Worm (Caenorhabditis elegans) whole organism, late embryonic: ENCODE data around the gene syg-1.

Experiments
- C08G9.2 ChIP-seq: sonication (generic microtip); optimal IDR thresholded peaks from 2 replicates; lab custom pipeline; 2016; ENCODE audit warnings: mild to moderate bottlenecking, missing genetic modification characterization, moderate library complexity, missing compliant biosample characterization
- C38D4.7 ChIP-seq: fragments of 200-800 bp; sonication (Bioruptor generic); optimal IDR thresholded peaks from 2 replicates; lab custom pipeline; 2018; ENCODE audit warnings: mild to moderate bottlenecking, missing genetic modification characterization, moderate library complexity, missing compliant biosample characterization
- F13H6.1 ChIP-seq: sonication (generic microtip); optimal IDR thresholded peaks from 2 replicates; lab custom pipeline; 2016; ENCODE audit warnings: missing genetic modification characterization, missing compliant biosample characterization
- K02D7.2 ChIP-seq: sonication (generic microtip); optimal IDR thresholded peaks from 2 replicates; lab custom pipeline; 2017; ENCODE audit warnings: mild to moderate bottlenecking, missing genetic modification characterization, missing compliant biosample characterization
- K09A11.1 ChIP-seq: sonication (generic microtip); optimal IDR thresholded peaks from 2 replicates; lab custom pipeline; 2017; ENCODE audit warnings: antibody characterized with exemption, mild to moderate bottlenecking, missing genetic modification characterization, missing compliant biosample characterization; ENCODE audit not compliant: insufficient read depth
- Y22D7AL.16 ChIP-seq: sonication (generic microtip); optimal IDR thresholded peaks from 2 replicates; lab custom pipeline; 2016; ENCODE audit warnings: missing genetic modification characterization, missing compliant biosample characterization
- ahr-1 ChIP-seq: sonication (generic microtip); optimal IDR thresholded peaks from 2 replicates; lab custom pipeline; 2016; ENCODE audit warnings: missing genetic modification characterization, missing compliant biosample characterization
- ama-1 ChIP-seq: fragments of 150-350 bp; optimal IDR thresholded peaks from 2 replicates; lab custom pipeline; 2014
- ceh-14 ChIP-seq: sonication (generic microtip); optimal IDR thresholded peaks from 2 replicates; lab custom pipeline; 2016; ENCODE audit warnings: missing genotype, missing genetic modification characterization, missing compliant biosample characterization
- ceh-18 ChIP-seq: sonication (generic microtip); optimal IDR thresholded peaks from 2 replicates; lab custom pipeline; 2016; ENCODE audit warnings: missing genetic modification characterization, missing compliant biosample characterization
- ceh-19 ChIP-seq: fragments of 200-800 bp; sonication (Bioruptor generic); optimal IDR thresholded peaks from 2 replicates; lab custom pipeline; 2018; ENCODE audit warnings: mild to moderate bottlenecking, missing genetic modification characterization, missing compliant biosample characterization
- ceh-22 ChIP-seq: sonication (generic microtip); optimal IDR thresholded peaks from 2 replicates; lab custom pipeline; 2017; ENCODE audit warnings: missing biosample characterization, missing genetic modification characterization
- ceh-24 ChIP-seq: sonication (generic microtip); optimal IDR thresholded peaks from 2 replicates; lab custom pipeline; 2016; ENCODE audit warnings: mild to moderate bottlenecking, missing genetic modification characterization, missing compliant biosample characterization
- ceh-30 ChIP-seq: fragments of 150-350 bp; optimal IDR thresholded peaks from 2 replicates; lab custom pipeline; 2014; ENCODE audit warnings: missing biosample characterization, missing genetic modification characterization
- ceh-31 ChIP-seq: sonication (generic microtip); optimal IDR thresholded peaks from 2 replicates; lab custom pipeline; 2016; ENCODE audit warnings: missing genetic modification characterization, missing compliant biosample characterization
- ceh-34 ChIP-seq: sonication (generic microtip); optimal IDR thresholded peaks from 2 replicates; lab custom pipeline; 2016; ENCODE audit warnings: mild to moderate bottlenecking, missing genetic modification characterization, missing compliant biosample characterization
- ceh-6 ChIP-seq: fragments of 200-800 bp; sonication (Bioruptor generic); optimal IDR thresholded peaks from 2 replicates; lab custom pipeline; 2018; ENCODE audit warnings: mild to moderate bottlenecking, missing genetic modification characterization, missing compliant biosample characterization
- che-1 ChIP-seq: sonication (generic microtip); optimal IDR thresholded peaks from 2 replicates; lab custom pipeline; 2016; ENCODE audit warnings: mild to moderate bottlenecking, missing genetic modification characterization, missing compliant biosample characterization
- elt-2 ChIP-seq: sonication (generic microtip); optimal IDR thresholded peaks from 2 replicates; lab custom pipeline; 2016; ENCODE audit warnings: missing genetic modification reagents, missing genetic modification characterization, missing compliant biosample characterization
- elt-4 ChIP-seq: sonication (generic microtip); optimal IDR thresholded peaks from 2 replicates; lab custom pipeline; 2016; ENCODE audit warnings: missing genetic modification characterization, missing compliant biosample characterization
- eyg-1 ChIP-seq: sonication (generic microtip); optimal IDR thresholded peaks from 2 replicates; lab custom pipeline; 2016; ENCODE audit warnings: missing genotype, missing genetic modification characterization, missing compliant biosample characterization
- fax-1 ChIP-seq: sonication (generic microtip); optimal IDR thresholded peaks from 2 replicates; lab custom pipeline; 2016; ENCODE audit warnings: missing genotype, missing genetic modification characterization, missing compliant biosample characterization
- fkh-6 ChIP-seq: sonication (generic microtip); optimal IDR thresholded peaks from 2 replicates; lab custom pipeline; 2016; ENCODE audit warnings: missing genetic modification characterization, missing compliant biosample characterization
- hlh-15 ChIP-seq: sonication (generic microtip); optimal IDR thresholded peaks from 2 replicates; lab custom pipeline; 2016; ENCODE audit warnings: missing genetic modification characterization, missing compliant biosample characterization
- hlh-30 ChIP-seq: sonication (generic microtip); optimal IDR thresholded peaks from 2 replicates; lab custom pipeline; 2017; ENCODE audit warnings: antibody characterized with exemption, missing genetic modification characterization, missing compliant biosample characterization; ENCODE audit not compliant: insufficient read depth
- hlh-6 ChIP-seq: sonication (generic microtip); optimal IDR thresholded peaks from 2 replicates; lab custom pipeline; 2016; ENCODE audit warnings: missing genotype, missing genetic modification characterization, missing compliant biosample characterization
- hlh-8 ChIP-seq: sonication (generic microtip); optimal IDR thresholded peaks from 2 replicates; lab custom pipeline; 2016; ENCODE audit warnings: missing genotype, missing genetic modification characterization, missing compliant biosample characterization
- nfya-1 ChIP-seq: sonication (generic microtip); optimal IDR thresholded peaks from 2 replicates; lab custom pipeline; 2017; ENCODE audit warnings: missing genetic modification characterization, mild to moderate bottlenecking, missing compliant biosample characterization, antibody characterized with exemption, moderate library complexity
- nhr-232 ChIP-seq: sonication (generic microtip); optimal IDR thresholded peaks from 2 replicates; lab custom pipeline; 2016; ENCODE audit warnings: missing genetic modification characterization, missing compliant biosample characterization
- odd-2 ChIP-seq: sonication (generic microtip); optimal IDR thresholded peaks from 2 replicates; lab custom pipeline; 2017; ENCODE audit warnings: antibody characterized with exemption, mild to moderate bottlenecking, missing genetic modification characterization, missing compliant biosample characterization
- pat-9 ChIP-seq: fragments of 200-800 bp; sonication (Bioruptor generic); optimal IDR thresholded peaks from 2 replicates; lab custom pipeline; 2018; ENCODE audit warnings: mild to moderate bottlenecking, missing genetic modification characterization, moderate library complexity, missing compliant biosample characterization
- pax-1 ChIP-seq: fragments of 150-350 bp; optimal IDR thresholded peaks from 2 replicates; lab custom pipeline; 2014; ENCODE audit warnings: missing biosample characterization, missing genetic modification characterization
- pha-2 ChIP-seq: sonication (generic microtip); optimal IDR thresholded peaks from 2 replicates; lab custom pipeline; 2017; ENCODE audit warnings: mild to moderate bottlenecking, missing genetic modification characterization, missing compliant biosample characterization
- pha-4 ChIP-seq: fragments of 150-350 bp; optimal IDR thresholded peaks from 2 replicates; lab custom pipeline; 2018; ENCODE audit warnings: missing biosample characterization, missing genetic modification reagents, missing genetic modification characterization
- pros-1 ChIP-seq: fragments of 150-350 bp; optimal IDR thresholded peaks from 2 replicates; lab custom pipeline; 2014; ENCODE audit warnings: missing biosample characterization, missing genetic modification reagents, missing genetic modification characterization
- ref-2 ChIP-seq: sonication (generic microtip); optimal IDR thresholded peaks from 2 replicates; lab custom pipeline; 2016; ENCODE audit warnings: missing genetic modification characterization, missing compliant biosample characterization
- rnt-1 ChIP-seq: sonication (generic microtip); optimal IDR thresholded peaks from 2 replicates; lab custom pipeline; 2016; ENCODE audit warnings: missing genetic modification characterization, missing compliant biosample characterization
- sox-2 ChIP-seq: fragments of 200-800 bp; sonication (Bioruptor generic); IDR thresholded peaks from 2 replicates; pipeline ENCODE4 v1.3.6; 2022; ENCODE audit warnings: missing genetic modification reagents, missing genetic modification characterization, missing compliant biosample characterization
- sox-4 ChIP-seq: sonication (generic microtip); optimal IDR thresholded peaks from 2 replicates; lab custom pipeline; 2017; ENCODE audit warnings: mild to moderate bottlenecking, missing genetic modification characterization, inconsistent platforms, missing compliant biosample characterization
- tbx-2 ChIP-seq: sonication (generic microtip); optimal IDR thresholded peaks from 2 replicates; lab custom pipeline; 2016; ENCODE audit warnings: missing genetic modification characterization, missing compliant biosample characterization
- tbx-7 ChIP-seq: sonication (generic microtip); optimal IDR thresholded peaks from 2 replicates; lab custom pipeline; 2016; ENCODE audit warnings: missing genotype, missing genetic modification characterization, missing compliant biosample characterization
- ttx-3 ChIP-seq: sonication (generic microtip); optimal IDR thresholded peaks from 2 replicates; lab custom pipeline; 2016; ENCODE audit warnings: missing genetic modification reagents, missing genetic modification characterization, missing compliant biosample characterization
- unc-42 ChIP-seq: sonication (generic microtip); optimal IDR thresholded peaks from 2 replicates; lab custom pipeline; 2016; ENCODE audit warnings: missing genotype, missing genetic modification characterization, missing compliant biosample characterization
- unc-86 ChIP-seq: sonication (generic microtip); optimal IDR thresholded peaks from 2 replicates; lab custom pipeline; 2016; ENCODE audit warnings: missing genetic modification characterization, missing compliant biosample characterization
- ztf-16 ChIP-seq: sonication (generic microtip); optimal IDR thresholded peaks from 2 replicates; lab custom pipeline; 2017; ENCODE audit warnings: missing genetic modification characterization, missing compliant biosample characterization

The syg-1 gene

DNA sequence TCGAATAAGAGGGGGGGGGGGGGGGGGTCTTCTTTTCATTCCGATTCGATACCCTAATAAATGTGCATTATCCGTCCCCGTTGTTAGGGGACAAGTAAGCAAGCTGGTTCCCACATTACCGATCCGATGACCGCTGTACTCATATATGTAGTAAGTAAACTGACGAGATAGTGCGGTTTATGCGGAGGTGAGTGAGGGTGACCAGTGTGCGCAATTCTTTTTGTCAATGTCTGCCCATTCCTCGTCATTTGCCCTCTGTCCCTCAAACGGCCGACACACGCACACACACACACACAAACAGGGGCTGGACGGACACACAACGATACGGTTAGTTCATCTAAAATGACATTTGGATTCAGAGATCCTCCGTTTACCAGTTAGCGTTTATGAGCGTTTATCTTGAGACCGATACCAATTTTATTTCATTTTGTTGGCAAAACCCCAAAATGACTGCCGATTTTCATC, 37.1 kb upstream of the syg-1 start, which contains the start of gene aat-3:
Gene aat-3, plus strand, starts transcription at position 51 of the 465 bp plus-strand sequence.
- TF ChIP-seq ceh-34 (peak; percentile 45), rnt-1 (peak; percentile 1), F13H6.1 (tag; lab: Kevin White, UChicago) (no peak), pros-1 (tag; lab: Kevin White, UChicago) (peak; percentile 23), nfya-1 (tag; lab: Kevin White, UChicago) (peak; percentile 18), unc-86 (tag; lab: Kevin White, UChicago) (no peak), ceh-6 (GFP tag; lab: Kevin White, UChicago) (peak; percentile 47), tbx-2 (tag; lab: Kevin White, UChicago) (peak; percentile 17), ref-2 (tag; lab: Kevin White, UChicago) (peak; percentile 34), fkh-6 (tag; lab: Kevin White, UChicago) (peak; percentile 36), ceh-31 (tag; lab: Kevin White, UChicago) (peak; percentile 42), hlh-30 (no peak), pha-2 (tag; lab: Kevin White, UChicago) (no peak), fax-1 (tag; lab: Kevin White, UChicago) (no peak), ceh-19 (GFP tag; lab: Kevin White, UChicago) (peak; percentile 19), K02D7.2 (tag; lab: Kevin White, UChicago) (no peak), ceh-14 (tag; lab: Kevin White, UChicago) (no peak), ceh-18 (tag; lab: Kevin White, UChicago) (no peak)

DNA sequence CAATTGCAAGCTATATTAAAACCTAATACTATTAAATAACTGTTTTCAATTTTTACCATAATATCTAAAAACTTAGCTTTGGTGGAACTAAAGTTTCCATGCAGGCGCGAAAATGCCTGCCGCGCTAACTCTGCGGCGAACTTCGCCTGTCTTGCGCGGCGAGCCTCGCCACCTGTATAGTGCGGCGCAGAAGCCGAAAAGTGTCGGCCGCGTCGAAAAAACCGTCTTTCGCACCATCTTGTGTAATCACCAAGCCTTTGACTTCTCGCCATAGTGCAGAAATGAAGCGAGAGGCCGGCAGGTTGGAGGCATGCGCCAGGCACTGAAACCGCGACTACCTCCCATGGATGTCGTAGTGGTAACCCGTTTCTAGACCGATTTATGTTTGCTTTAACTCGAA, 36.3 kb upstream of the syg-1 start:
- no peak for TF ChIP-seq pha-4 (tag; lab: Kevin White, UChicago)
- no peak for TF ChIP-seq Y22D7AL.16 (tag; lab: Kevin White, UChicago)
- no peak for TF ChIP-seq K02D7.2 (tag; lab: Kevin White, UChicago)
- no peak for TF ChIP-seq ref-2 (tag; lab: Kevin White, UChicago)
- no peak for TF ChIP-seq ztf-16 (tag; lab: Kevin White, UChicago)
- no peak for TF ChIP-seq ceh-22
- no peak for TF ChIP-seq pax-1
- no peak for TF ChIP-seq hlh-6 (tag; lab: Kevin White, UChicago)
- no peak for TF ChIP-seq ceh-24 (tag; lab: Kevin White, UChicago)
- TF ChIP-seq ahr-1 (tag; lab: Kevin White, UChicago): no peak
- TF ChIP-seq hlh-15 (tag; lab: Kevin White, UChicago): no peak
- TF ChIP-seq C38D4.7 (GFP tag; lab: Kevin White, UChicago): no peak
- TF ChIP-seq elt-4: no peak
- TF ChIP-seq K09A11.1: no peak
- no peak for TF ChIP-seq elt-2 (tag; lab: Kevin White, UChicago)
- TF ChIP-seq ceh-30: no peak
- TF ChIP-seq nfya-1 (tag; lab: Kevin White, UChicago): no peak

DNA sequence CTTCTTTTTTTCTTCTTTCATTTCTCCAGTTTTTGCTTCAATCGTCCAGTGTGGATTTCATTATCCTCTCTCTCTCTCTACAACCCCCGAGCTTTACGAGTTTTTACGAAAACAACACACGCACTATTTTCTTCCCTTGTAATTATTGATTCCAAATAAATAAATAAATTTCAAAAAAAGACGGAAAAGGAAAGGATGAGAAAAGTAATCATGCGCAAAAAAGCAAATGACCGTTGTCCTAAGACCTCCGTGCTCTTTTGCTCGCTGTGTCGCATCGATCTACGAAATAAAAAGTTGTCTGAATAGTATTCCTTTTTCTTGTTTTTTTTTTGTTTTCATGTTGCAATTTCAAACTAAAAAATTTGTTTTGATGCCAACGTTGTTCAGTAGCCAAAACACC, 35.5 kb upstream of the syg-1 start:
- TF ChIP-seq eyg-1 (tag; lab: Kevin White, UChicago): no peak
- TF ChIP-seq ceh-22: no peak
- peak; percentile 64 for TF ChIP-seq unc-42 (tag; lab: Kevin White, UChicago)

DNA sequence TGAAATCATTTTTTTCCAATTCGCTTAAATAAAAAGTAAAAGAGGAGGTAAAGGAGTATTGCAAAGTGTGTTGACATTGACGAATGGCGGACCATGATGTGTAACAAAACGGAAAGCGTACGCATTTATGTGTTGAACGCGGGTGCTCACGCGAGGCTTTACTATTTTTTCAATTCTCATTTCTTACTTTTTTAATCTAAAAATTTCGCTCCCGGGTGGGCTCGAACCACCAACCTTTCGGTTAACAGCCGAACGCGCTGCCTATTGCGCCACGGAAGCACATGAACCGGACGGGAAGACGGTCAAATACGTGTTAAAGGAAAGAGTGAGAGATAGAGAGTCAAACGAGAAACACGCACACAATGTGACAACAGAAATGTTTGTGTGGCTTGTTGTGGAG, 34.2 kb upstream of the syg-1 start:
- TF ChIP-seq tbx-7 (peak; percentile 50), odd-2 (tag; lab: Kevin White, UChicago) (peak; percentile 51), sox-2 (peak; percentile 68), elt-4 (peak; percentile 75), ama-1 (lab: Kevin White, UChicago) (no peak), pha-2 (tag; lab: Kevin White, UChicago) (peak; percentile 88), ceh-22 (no peak), ttx-3 (tag; lab: Kevin White, UChicago) (peak; percentile 79), tbx-2 (tag; lab: Kevin White, UChicago) (peak; percentile 79), unc-42 (tag; lab: Kevin White, UChicago) (peak; percentile 53), pat-9 (tag; lab: Kevin White, UChicago) (peak; percentile 85), hlh-30 (no peak), sox-4 (peak; percentile 69), che-1 (tag; lab: Kevin White, UChicago) (peak; percentile 86), elt-2 (tag; lab: Kevin White, UChicago) (peak; percentile 91), hlh-8 (tag; lab: Kevin White, UChicago) (peak; percentile 32), nhr-232 (peak; percentile 80), fax-1 (tag; lab: Kevin White, UChicago) (peak; percentile 81), hlh-6 (tag; lab: Kevin White, UChicago) (peak; percentile 87), eyg-1 (tag; lab: Kevin White, UChicago) (peak; percentile 79), pha-4 (tag; lab: Kevin White, UChicago) (no peak), fkh-6 (tag; lab: Kevin White, UChicago) (peak; percentile 74), hlh-15 (tag; lab: Kevin White, UChicago) (peak; percentile 76), C08G9.2 (peak; percentile 78), pros-1 (tag; lab: Kevin White, UChicago) (no peak)
